Worm (Caenorhabditis elegans): Measurements from ENCODE around the gene Y22D7AL.15.

DNA sequence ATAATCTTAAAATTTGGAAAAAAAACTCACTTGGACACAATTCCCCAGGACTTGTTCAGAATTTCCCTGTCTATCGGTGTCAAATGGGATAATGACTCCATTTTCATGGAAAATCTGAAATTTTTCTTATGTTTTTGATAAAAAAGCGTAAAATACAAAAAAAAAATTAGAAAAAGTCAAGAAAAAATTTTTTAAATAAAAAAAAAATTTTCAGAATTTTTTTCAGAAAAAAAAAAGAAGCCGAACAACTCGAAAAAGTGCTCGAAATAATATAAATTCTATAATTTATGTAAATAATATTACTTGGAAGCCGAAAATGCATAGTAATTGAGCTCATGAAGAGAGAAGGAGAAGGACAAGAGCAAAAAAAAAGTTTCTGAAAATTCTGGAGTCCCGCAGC lies 8.9 kb upstream of the Y22D7AL.15 start, which contains the start of gene glb-30:
- TF ChIP-seq nhr-11 (tag; optimal IDR thresholded peaks at IDR 0.05) (no peak), nfya-1 (tag; optimal IDR thresholded peaks at IDR 0.05) (no peak), dve-1 (tag; optimal IDR thresholded peaks at IDR 0.05) (no peak), ceh-24 (tag; optimal IDR thresholded peaks at IDR 0.05) (no peak), pat-9 (tag; optimal IDR thresholded peaks at IDR 0.05) (no peak), ceh-9 (tag; optimal IDR thresholded peaks at IDR 0.05) (no peak), ama-1 (optimal IDR thresholded peaks at IDR 0.05) (no peak)
